Worm (Caenorhabditis elegans) whole organism, late embryonic: ENCODE measurements around the gene C03B1.13.

Experiments used
- ama-1 ChIP-seq: fragments of 150-350 bp; optimal IDR thresholded peaks from 2 replicates; lab custom pipeline; 2014
- ceh-19 ChIP-seq: fragments of 200-800 bp; sonication (Bioruptor generic); optimal IDR thresholded peaks from 2 replicates; lab custom pipeline; 2018; ENCODE audit warnings: mild to moderate bottlenecking, missing genetic modification characterization, missing compliant biosample characterization
- dve-1 ChIP-seq: sonication (generic microtip); optimal IDR thresholded peaks from 2 replicates; lab custom pipeline; 2017; ENCODE audit warnings: antibody characterized with exemption, mild to moderate bottlenecking, missing genetic modification characterization, missing compliant biosample characterization
- elt-4 ChIP-seq: sonication (generic microtip); optimal IDR thresholded peaks from 2 replicates; lab custom pipeline; 2016; ENCODE audit warnings: missing genetic modification characterization, missing compliant biosample characterization
- ets-4 ChIP-seq: sonication (generic microtip); optimal IDR thresholded peaks from 2 replicates; lab custom pipeline; 2016; ENCODE audit warnings: missing genetic modification characterization, missing compliant biosample characterization
- fkh-6 ChIP-seq: sonication (generic microtip); optimal IDR thresholded peaks from 2 replicates; lab custom pipeline; 2016; ENCODE audit warnings: missing genetic modification characterization, missing compliant biosample characterization
- lin-11 ChIP-seq: fragments of 200-800 bp; sonication (Bioruptor generic); optimal IDR thresholded peaks from 2 replicates; lab custom pipeline; 2018; ENCODE audit warnings: mild to moderate bottlenecking, missing genetic modification characterization, missing compliant biosample characterization
- nhr-11 ChIP-seq: fragments of 150-350 bp; optimal IDR thresholded peaks from 2 replicates; lab custom pipeline; 2014; ENCODE audit warnings: missing biosample characterization, missing genetic modification characterization

DNA sequence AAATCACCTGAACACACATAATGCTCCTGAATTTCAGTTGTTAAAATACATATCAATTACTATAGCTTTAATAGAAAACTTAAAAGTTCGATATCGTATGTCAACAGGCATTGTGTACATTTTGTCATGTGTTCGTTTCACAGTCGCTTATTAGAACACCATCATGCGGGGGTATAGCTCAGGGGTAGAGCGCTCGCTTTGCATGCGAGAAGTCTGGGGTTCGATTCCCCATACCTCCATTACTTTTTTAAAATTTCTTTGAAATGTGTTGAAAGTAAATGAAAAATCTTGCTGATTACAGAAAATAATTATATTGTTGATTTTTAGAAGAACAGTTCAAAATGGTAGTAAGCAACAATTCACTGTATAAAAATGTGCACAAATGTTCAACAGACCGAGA, 51.7 kb downstream of the C03B1.13 start:
- TF ChIP-seq ama-1 = no peak
- no peak for TF ChIP-seq elt-4 (tag; lab: Kevin White, UChicago)
- no peak for TF ChIP-seq ets-4 (tag; lab: Kevin White, UChicago)
- TF ChIP-seq fkh-6 (tag; lab: Kevin White, UChicago) = no peak
- no peak for TF ChIP-seq dve-1 (tag; lab: Kevin White, UChicago)
- peak; percentile 18 for TF ChIP-seq lin-11
- no peak for TF ChIP-seq nhr-11 (tag; lab: Kevin White, UChicago)
- TF ChIP-seq ceh-19 (GFP tag; lab: Kevin White, UChicago) = no peak
